Fruit fly (Drosophila melanogaster): ENCODE data around the gene dj-1beta.

- TF ChIP-seq rn (GFP tag; IDR thresholded peaks at IDR 0.05) = peak; percentile 79
- no peak for TF ChIP-seq Snoo (tag; optimal IDR thresholded peaks at IDR 0.05)
- TF ChIP-seq CG8301 (tag; optimal IDR thresholded peaks at IDR 0.05) = no peak
- TF ChIP-seq CG9948 (tag; optimal IDR thresholded peaks at IDR 0.05) = no peak
- TF ChIP-seq D1 (tag; optimal IDR thresholded peaks at IDR 0.05) = no peak
These were observed 17.6 kb upstream of the dj-1beta start for dm6 chr3R:30789363-30789762.
